Worm (Caenorhabditis elegans) whole organism, L2 larva: ENCODE results near the gene pix-1.
A peak's percentile ranks its signal among the peaks of the same experiment; 100 is the strongest.

Experiments used
- C34F6.9 ChIP-seq: fragments of 150-350 bp; optimal IDR thresholded peaks from 2 replicates; lab custom pipeline; 2014; ENCODE audit warnings: missing biosample characterization, missing genetic modification characterization
- F13H6.1 ChIP-seq: sonication (generic microtip); optimal IDR thresholded peaks from 2 replicates; lab custom pipeline; 2016; ENCODE audit warnings: missing genetic modification characterization, missing compliant biosample characterization
- R02D3.7 ChIP-seq: fragments of 150-350 bp; optimal IDR thresholded peaks from 2 replicates; lab custom pipeline; 2014; ENCODE audit warnings: missing biosample characterization, missing genetic modification characterization
- ZK546.5 ChIP-seq: sonication (generic microtip); optimal IDR thresholded peaks from 2 replicates; lab custom pipeline; 2017; ENCODE audit warnings: missing biosample characterization, missing genetic modification characterization
- aly-2 ChIP-seq: fragments of 150-350 bp; optimal IDR thresholded peaks from 2 replicates; lab custom pipeline; 2014; ENCODE audit warnings: missing biosample characterization, missing genetic modification characterization
- blmp-1 ChIP-seq: sonication (generic microtip); optimal IDR thresholded peaks from 2 replicates; lab custom pipeline; 2017; ENCODE audit warnings: missing genetic modification characterization, mild to moderate bottlenecking, missing compliant biosample characterization, antibody characterized with exemption, moderate library complexity; ENCODE audit not compliant: insufficient read depth
- ceh-16 ChIP-seq: fragments of 150-350 bp; optimal IDR thresholded peaks from 2 replicates; lab custom pipeline; 2014; ENCODE audit warnings: missing biosample characterization, missing genetic modification characterization
- crh-2 ChIP-seq: sonication (generic microtip); optimal IDR thresholded peaks from 2 replicates; lab custom pipeline; 2017; ENCODE audit warnings: missing biosample characterization, missing genetic modification characterization
- elt-1 ChIP-seq: fragments of 150-350 bp; optimal IDR thresholded peaks from 2 replicates; lab custom pipeline; 2014; ENCODE audit warnings: missing biosample characterization, missing genetic modification characterization
- elt-3 ChIP-seq: sonication (generic microtip); optimal IDR thresholded peaks from 2 replicates; lab custom pipeline; 2017; ENCODE audit warnings: missing biosample characterization, missing genetic modification characterization
- fos-1 ChIP-seq: fragments of 150-350 bp; optimal IDR thresholded peaks from 2 replicates; lab custom pipeline; 2014; ENCODE audit warnings: missing biosample characterization, missing genetic modification characterization
- gmeb-1 ChIP-seq: fragments of 150-350 bp; optimal IDR thresholded peaks from 2 replicates; lab custom pipeline; 2014; ENCODE audit warnings: missing biosample characterization, missing genetic modification characterization
- lin-11 ChIP-seq: fragments of 150-350 bp; sonication (generic microtip); optimal IDR thresholded peaks from 2 replicates; lab custom pipeline; 2014; ENCODE audit warnings: missing biosample characterization, missing genetic modification characterization, inconsistent platforms, mixed read lengths
- lsy-2 ChIP-seq, 2 experiments: fragments of 150-350 bp in 1 of 2; sonication (generic microtip) in 1 of 2; optimal IDR thresholded peaks; 2 replicates each; lab custom pipeline; 2014 to 2017; ENCODE audit warnings: missing biosample characterization in 2 of 2, missing genetic modification characterization in 2 of 2
- mab-5 ChIP-seq: fragments of 150-350 bp; optimal IDR thresholded peaks from 2 replicates; lab custom pipeline; 2014; ENCODE audit warnings: missing biosample characterization, missing genetic modification characterization
- mdl-1 ChIP-seq, 2 experiments: fragments of 150-350 bp in 1 of 2; sonication (generic microtip) in 1 of 2; optimal IDR thresholded peaks; 2 replicates each; lab custom pipeline; 2017; ENCODE audit warnings: missing biosample characterization in 2 of 2, missing genetic modification characterization in 2 of 2
- nhr-11 ChIP-seq: fragments of 150-350 bp; optimal IDR thresholded peaks from 2 replicates; lab custom pipeline; 2014; ENCODE audit warnings: missing biosample characterization, missing genetic modification characterization
- nhr-12 ChIP-seq: fragments of 150-350 bp; optimal IDR thresholded peaks from 2 replicates; lab custom pipeline; 2014; ENCODE audit warnings: missing biosample characterization, missing genetic modification characterization
- nhr-129 ChIP-seq: fragments of 150-350 bp; optimal IDR thresholded peaks from 2 replicates; lab custom pipeline; 2014; ENCODE audit warnings: missing biosample characterization, missing genetic modification characterization
- nhr-21 ChIP-seq: fragments of 150-350 bp; optimal IDR thresholded peaks from 2 replicates; lab custom pipeline; 2014; ENCODE audit warnings: missing biosample characterization, missing genetic modification characterization
- nhr-23 ChIP-seq: fragments of 150-350 bp; optimal IDR thresholded peaks from 2 replicates; lab custom pipeline; 2014; ENCODE audit warnings: missing biosample characterization, missing genetic modification reagents, missing genetic modification characterization
- nhr-25 ChIP-seq: fragments of 150-350 bp; sonication (generic microtip); optimal IDR thresholded peaks from 3 replicates; lab custom pipeline; 2014; ENCODE audit warnings: missing biosample characterization, missing genetic modification characterization
- nhr-6 ChIP-seq: fragments of 150-350 bp; optimal IDR thresholded peaks from 2 replicates; lab custom pipeline; 2014; ENCODE audit warnings: missing biosample characterization, missing genetic modification characterization
- sem-4 ChIP-seq: fragments of 150-350 bp; optimal IDR thresholded peaks from 2 replicates; lab custom pipeline; 2014; ENCODE audit warnings: missing biosample characterization, missing genetic modification reagents, missing genetic modification characterization
- skn-1 ChIP-seq: sonication (generic microtip); optimal IDR thresholded peaks from 2 replicates; lab custom pipeline; 2017; ENCODE audit warnings: missing biosample characterization, missing genetic modification characterization
- sma-3 ChIP-seq: sonication (generic microtip); optimal IDR thresholded peaks from 2 replicates; lab custom pipeline; 2016; ENCODE audit warnings: missing genetic modification reagents, missing genetic modification characterization, missing compliant biosample characterization
- sma-9 ChIP-seq, 2 experiments: fragments of 150-350 bp in 1 of 2; sonication (generic microtip) in 1 of 2; optimal IDR thresholded peaks; 2 replicates each; lab custom pipeline; 2014 to 2016; ENCODE audit warnings: missing genetic modification characterization in 2 of 2, mild to moderate bottlenecking in 1 of 2, missing biosample characterization in 1 of 2, missing compliant biosample characterization in 1 of 2, missing genetic modification reagents in 1 of 2, moderate library complexity in 1 of 2
- snpc-4 ChIP-seq: fragments of 150-350 bp; optimal IDR thresholded peaks from 2 replicates; lab custom pipeline; 2014; ENCODE audit warnings: missing biosample characterization, missing genetic modification characterization
- unc-55 ChIP-seq: fragments of 150-350 bp; sonication (generic microtip); optimal IDR thresholded peaks from 3 replicates; lab custom pipeline; 2014; ENCODE audit warnings: missing biosample characterization, missing genetic modification reagents, missing genetic modification characterization
- zag-1 ChIP-seq: fragments of 150-350 bp; optimal IDR thresholded peaks from 2 replicates; lab custom pipeline; 2014; ENCODE audit warnings: missing biosample characterization, missing genetic modification characterization

pix-1 gene

DNA sequence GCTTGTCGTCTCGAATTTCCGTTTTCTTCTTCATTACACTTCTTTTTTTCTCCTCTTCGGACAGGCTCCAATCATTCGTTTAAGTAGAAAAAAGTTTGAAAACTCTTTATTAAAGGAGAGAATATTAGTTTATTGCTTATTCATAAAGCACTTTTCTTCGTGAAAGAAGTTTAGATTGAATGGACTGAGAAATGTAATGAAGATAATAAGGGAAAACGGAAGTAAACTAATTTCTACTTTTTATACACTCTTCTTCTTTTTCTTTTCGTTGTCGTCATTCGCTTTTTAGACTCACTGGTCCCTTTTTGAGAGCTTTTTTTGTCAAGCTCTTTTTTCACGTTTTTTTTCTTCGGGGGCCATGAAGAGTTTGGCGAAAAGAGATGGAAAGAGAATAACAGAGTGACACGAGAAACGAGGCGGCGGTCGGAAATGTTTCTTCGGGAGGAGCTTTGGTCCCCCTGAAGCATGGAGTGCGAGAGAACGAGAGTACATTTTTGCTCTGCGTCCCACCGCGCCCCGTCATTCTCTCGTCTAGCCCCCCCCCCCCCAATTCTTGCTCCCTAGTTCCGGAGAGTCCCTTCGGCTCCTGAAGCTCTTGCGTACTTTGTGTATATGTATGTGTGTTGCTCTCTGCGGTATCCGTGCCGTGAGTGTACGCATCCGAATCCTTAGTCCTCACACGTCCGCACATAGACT is 12.2 kb downstream of the pix-1 start (continued):
- peak; percentile 75 for TF ChIP-seq sma-9 (GFP tag; optimal IDR thresholded peaks at IDR 0.05; lab: Kevin White, UChicago)
- no peak for TF ChIP-seq sma-9 (tag; optimal IDR thresholded peaks at IDR 0.05; lab: Kevin White, UChicago)
- no peak for TF ChIP-seq aly-2 (tag; lab: Kevin White, UChicago)
- TF ChIP-seq nhr-11 (tag; lab: Kevin White, UChicago) = no peak
- TF ChIP-seq fos-1 (tag; lab: Kevin White, UChicago) = no peak
- TF ChIP-seq zag-1 (tag; lab: Kevin White, UChicago) = peak; percentile 37

DNA sequence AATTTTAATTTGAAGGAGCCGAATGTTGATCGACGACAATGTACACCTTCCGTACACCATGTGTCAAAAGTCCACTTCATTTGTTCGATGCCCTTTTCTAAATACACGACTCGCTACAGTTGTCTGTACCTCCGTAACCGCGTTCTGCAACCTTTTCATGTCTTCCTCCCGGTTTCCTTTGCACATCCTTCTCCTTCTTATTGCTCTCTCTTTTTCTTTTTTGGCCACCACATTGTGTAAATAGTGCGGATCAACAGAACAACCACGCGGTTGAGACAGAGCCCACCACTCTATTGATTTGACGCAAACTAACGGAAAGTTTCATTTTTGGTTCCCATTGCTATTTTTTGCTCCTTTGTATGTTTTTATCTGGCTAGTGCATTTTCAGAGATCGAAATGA is 16.3 kb downstream of the pix-1 start:
- TF ChIP-seq nhr-129 (tag; lab: Kevin White, UChicago) (peak; percentile 36), elt-3 (no peak), nhr-12 (tag; lab: Kevin White, UChicago) (no peak), unc-55 (GFP tag; lab: Kevin White, UChicago) (no peak), R02D3.7 (tag; lab: Kevin White, UChicago) (no peak), mdl-1 (tag; optimal IDR thresholded peaks at IDR 0.05; lab: Kevin White, UChicago) (no peak), F13H6.1 (tag; lab: Kevin White, UChicago) (peak; percentile 38), lin-11 (tag; lab: Kevin White, UChicago) (no peak), snpc-4 (tag; lab: Kevin White, UChicago) (no peak), lsy-2 (tag; optimal IDR thresholded peaks at IDR 0.05; lab: Kevin White, UChicago) (no peak)

DNA sequence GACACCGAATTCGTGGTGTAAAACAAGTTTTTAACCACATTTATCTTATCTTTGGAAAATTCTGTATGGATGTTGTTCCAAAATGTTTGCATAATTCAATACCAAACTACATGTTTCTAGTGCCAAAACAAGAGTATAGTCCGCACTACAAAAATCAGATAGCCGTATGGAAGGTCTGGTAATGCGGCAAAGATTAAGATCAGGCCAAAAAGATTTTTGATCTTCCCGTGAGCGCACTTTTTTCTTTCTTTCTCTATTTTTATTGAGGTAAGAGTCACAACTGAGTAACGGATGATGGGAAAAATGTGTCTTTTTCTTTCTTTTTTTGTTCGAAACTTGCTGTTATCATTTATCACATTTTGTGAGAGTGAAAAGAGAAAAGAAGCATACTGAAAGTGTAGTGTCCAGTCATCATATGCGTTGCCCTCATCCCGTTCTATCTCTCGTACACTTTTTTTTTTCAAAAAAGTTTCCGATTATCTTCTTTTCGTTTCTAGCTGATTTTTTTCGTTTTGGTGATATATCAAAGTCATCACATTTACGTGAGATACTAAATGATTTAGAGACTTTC is 17.5 kb downstream of the pix-1 start:
- TF ChIP-seq fos-1 (tag; lab: Kevin White, UChicago) (peak; percentile 78), F13H6.1 (tag; lab: Kevin White, UChicago) (peak; percentile 67), lsy-2 (tag; optimal IDR thresholded peaks at IDR 0.05; lab: Kevin White, UChicago) (peak in 1 of 2 experiments; percentile 14), nhr-21 (tag; lab: Kevin White, UChicago) (peak; percentile 60), nhr-129 (tag; lab: Kevin White, UChicago) (peak; percentile 55), ZK546.5 (tag; lab: Kevin White, UChicago) (no peak), nhr-23 (tag; lab: Kevin White, UChicago) (peak; percentile 77), sem-4 (tag; lab: Kevin White, UChicago) (no peak), nhr-25 (tag; lab: Kevin White, UChicago) (peak; percentile 23), nhr-6 (tag; lab: Kevin White, UChicago) (peak; percentile 7), C34F6.9 (tag; lab: Kevin White, UChicago) (peak; percentile 43), skn-1 (tag; lab: Kevin White, UChicago) (no peak), unc-55 (GFP tag; lab: Kevin White, UChicago) (no peak), blmp-1 (tag; lab: Kevin White, UChicago) (peak; percentile 85), crh-2 (tag; lab: Kevin White, UChicago) (peak; percentile 39), sma-3 (GFP tag; lab: Kevin White, UChicago) (peak; percentile 38), elt-1 (tag; lab: Kevin White, UChicago) (peak; percentile 51), gmeb-1 (peak; percentile 2), mab-5 (tag; lab: Kevin White, UChicago) (peak; percentile 9), sma-9 (GFP tag; optimal IDR thresholded peaks at IDR 0.05; lab: Kevin White, UChicago) (peak; percentile 72), sma-9 (tag; optimal IDR thresholded peaks at IDR 0.05; lab: Kevin White, UChicago) (no peak)

DNA sequence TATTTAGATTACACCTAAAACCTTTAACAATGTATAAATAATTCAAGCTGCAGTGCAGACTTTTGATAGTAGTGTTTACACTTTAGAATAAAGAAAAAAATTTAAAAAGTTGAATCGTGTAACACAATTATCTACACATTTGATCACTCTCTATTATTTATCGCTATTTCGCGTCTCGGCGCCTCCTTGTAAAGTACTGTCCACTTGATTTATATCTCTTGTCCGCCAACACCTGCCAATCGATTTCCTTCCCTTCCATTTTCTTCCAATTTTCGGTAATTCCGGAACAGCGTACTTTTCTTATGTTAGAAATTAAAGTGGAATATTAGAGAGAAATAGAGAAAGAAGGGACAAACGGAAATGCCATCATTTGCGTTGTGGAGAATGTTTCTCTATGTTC is 18.5 kb downstream of the pix-1 start:
- TF ChIP-seq sma-9 (GFP tag; optimal IDR thresholded peaks at IDR 0.05; lab: Kevin White, UChicago) (peak; percentile 47), sma-9 (tag; optimal IDR thresholded peaks at IDR 0.05; lab: Kevin White, UChicago) (no peak), blmp-1 (tag; lab: Kevin White, UChicago) (peak; percentile 20), unc-55 (GFP tag; lab: Kevin White, UChicago) (peak; percentile 6), elt-1 (tag; lab: Kevin White, UChicago) (no peak), ceh-16 (peak; percentile 79), nhr-25 (tag; lab: Kevin White, UChicago) (peak; percentile 13), sem-4 (tag; lab: Kevin White, UChicago) (peak; percentile 72), lin-11 (tag; lab: Kevin White, UChicago) (no peak)
